Worm (Caenorhabditis elegans): ENCODE data around the gene nhr-108.

- TF ChIP-seq unc-39 (tag; optimal IDR thresholded peaks at IDR 0.05): no peak
- no peak for TF ChIP-seq pha-4 (GFP tag; IDR thresholded peaks at IDR 0.05)
- no peak for TF ChIP-seq pha-4 (tag; optimal IDR thresholded peaks at IDR 0.05)
- TF ChIP-seq nhr-28 (tag; optimal IDR thresholded peaks at IDR 0.05): no peak
These were observed 48.2 kb upstream of the nhr-108 start, which contains the start of gene sru-23 for ce11 chrV:15972484-15972883.

All from whole organism, L4 larva.